Worm (Caenorhabditis elegans): ENCODE results near the gene F15A4.5.
A peak's percentile ranks its signal among the peaks of the same experiment; 100 is the strongest.

Gene F15A4.5

DNA sequence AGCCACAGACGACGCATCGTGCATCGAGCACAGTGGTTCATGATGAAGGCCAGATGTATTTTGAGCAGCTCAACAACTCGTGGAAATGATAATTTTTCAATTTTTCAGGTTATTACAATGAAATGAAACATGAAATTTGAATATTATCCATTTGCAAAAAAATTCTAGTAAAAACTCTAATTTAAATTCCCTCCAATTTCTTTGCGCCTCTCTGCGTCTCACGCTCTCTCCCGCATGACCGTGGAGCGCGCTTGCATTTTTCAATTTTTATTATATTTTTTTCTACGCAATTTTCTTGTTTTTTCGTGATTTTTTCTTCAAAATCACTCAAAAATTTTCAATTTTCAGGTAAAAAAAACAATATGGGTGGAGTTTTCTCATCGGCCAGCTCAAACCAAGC is 11.6 kb downstream of the F15A4.5 start, which contains the start of gene tag-281 (continued):
- TF ChIP-seq Y53G8AR.9 (GFP tag; conservative IDR thresholded peaks at IDR 0.05) (peak; percentile 50; the same call in 1 of the 2 replicates), lin-26 (GFP tag; IDR thresholded peaks at IDR 0.05) (no peak), mel-28 (tag; optimal IDR thresholded peaks at IDR 0.05; ENCODE audit: borderline replicate concordance) (no peak), sptf-2 (GFP tag; optimal IDR thresholded peaks at IDR 0.05) (no peak), dpff-1 (tag; optimal IDR thresholded peaks at IDR 0.05) (no peak), ztf-18 (tag; optimal IDR thresholded peaks at IDR 0.05) (no peak), F23B12.7 (tag; optimal IDR thresholded peaks at IDR 0.05; ENCODE audit: insufficient read depth) (no peak), madf-10 (tag; optimal IDR thresholded peaks at IDR 0.05) (no peak), F33H1.4 (GFP tag; IDR thresholded peaks at IDR 0.05) (peak; percentile 73), lsl-1 (GFP tag; optimal IDR thresholded peaks at IDR 0.05) (peak; percentile 66), fkh-3 (tag; optimal IDR thresholded peaks at IDR 0.05) (no peak), mes-4 (tag; optimal IDR thresholded peaks at IDR 0.05) (no peak), nhr-120 (GFP tag; IDR thresholded peaks at IDR 0.05) (no peak), ceh-40 (GFP tag; IDR thresholded peaks at IDR 0.05) (no peak), cebp-2 (GFP tag; IDR thresholded peaks at IDR 0.05) (no peak), ceh-27 (GFP tag; optimal IDR thresholded peaks at IDR 0.05) (no peak), T07F8.4 (tag; optimal IDR thresholded peaks at IDR 0.05) (no peak), let-526 (GFP tag; IDR thresholded peaks at IDR 0.05) (no peak), F10E7.11 (tag; optimal IDR thresholded peaks at IDR 0.05) (no peak), zim-3 (tag; optimal IDR thresholded peaks at IDR 0.05) (no peak), nhr-179 (tag; optimal IDR thresholded peaks at IDR 0.05) (no peak), egl-44 (GFP tag; IDR thresholded peaks at IDR 0.05) (no peak), repo-1 (tag; optimal IDR thresholded peaks at IDR 0.05) (no peak), tlf-1 (GFP tag; optimal IDR thresholded peaks at IDR 0.05) (no peak), ZK185.1 (tag; optimal IDR thresholded peaks at IDR 0.05; ENCODE audit: poor library complexity, severe bottlenecking) (no peak), T26A5.8 (tag; optimal IDR thresholded peaks at IDR 0.05) (no peak), ztf-6 (GFP tag; IDR thresholded peaks at IDR 0.05) (no peak), Y95B8A.8 (GFP tag; IDR thresholded peaks at IDR 0.05) (no peak), pbrm-1 (GFP tag; IDR thresholded peaks at IDR 0.05) (peak; percentile 66; the same call in 1 of the 2 replicates), tbx-9 (tag; optimal IDR thresholded peaks at IDR 0.05; ENCODE audit: borderline replicate concordance) (no peak), dpl-1 (GFP tag; optimal IDR thresholded peaks at IDR 0.05) (peak; percentile 89), lin-35 (GFP tag; optimal IDR thresholded peaks at IDR 0.05) (peak; percentile 36 to 96 (median 75)), atf-7 (tag; optimal IDR thresholded peaks at IDR 0.05) (no peak), pha-4 (tag; optimal IDR thresholded peaks at IDR 0.05) (peak; percentile 44), nfya-2 (GFP tag; IDR thresholded peaks at IDR 0.05) (no peak), madf-6 (GFP tag; IDR thresholded peaks at IDR 0.05) (peak; percentile 79), F55B11.4 (tag; optimal IDR thresholded peaks at IDR 0.05; ENCODE audit: borderline replicate concordance, insufficient read depth) (no peak), rcor-1 (GFP tag; IDR thresholded peaks at IDR 0.05) (peak; percentile 59)

ce11 chrII:12457275-12457674 is 13.8 kb downstream of the F15A4.5 start, which contains the start of gene sre-38:
TSS of gene sre-38 (plus strand) at chrII:12457575.
- TF ChIP-seq F52B5.7 (tag; optimal IDR thresholded peaks at IDR 0.05) (no peak), K11D2.4 (GFP tag; IDR thresholded peaks at IDR 0.05) (no peak), snpc-1.1 (tag; optimal IDR thresholded peaks at IDR 0.05; ENCODE audit: insufficient read depth) (no peak), nhr-179 (tag; optimal IDR thresholded peaks at IDR 0.05) (no peak), Y67H2A.10 (GFP tag; conservative IDR thresholded peaks at IDR 0.05) (no peak), ceh-100 (GFP tag; IDR thresholded peaks at IDR 0.05) (no peak), snpc-4 (GFP tag; optimal IDR thresholded peaks at IDR 0.05) (no peak), snpc-4 (tag; optimal IDR thresholded peaks at IDR 0.05) (no peak), ceh-58 (GFP tag; IDR thresholded peaks at IDR 0.05) (no peak), lin-26 (GFP tag; IDR thresholded peaks at IDR 0.05) (no peak), mcd-1 (GFP tag; IDR thresholded peaks at IDR 0.05) (no peak), attf-3 (GFP tag; conservative IDR thresholded peaks at IDR 0.05) (no peak), ceh-27 (GFP tag; optimal IDR thresholded peaks at IDR 0.05) (no peak), F22D6.2 (tag; optimal IDR thresholded peaks at IDR 0.05) (no peak), sea-2 (GFP tag; IDR thresholded peaks at IDR 0.05) (no peak), ztf-6 (GFP tag; IDR thresholded peaks at IDR 0.05) (no peak), lsy-27 (tag; optimal IDR thresholded peaks at IDR 0.05; ENCODE audit: borderline replicate concordance, insufficient read depth) (no peak)

Measured in whole organism, young adult.